Fruit fly (Drosophila melanogaster) whole organism, embryonic: ENCODE results near the gene CG32564.

Source experiments
- Adf1 ChIP-seq: fragments of 200-800 bp; sonication (Bioruptor generic); IDR thresholded peaks from 2 replicates; pipeline ENCODE4 v1.3.6; 2022; ENCODE audit warnings: missing biosample characterization, missing genetic modification characterization
- Aef1 ChIP-seq: fragments of 200-800 bp; sonication (Bioruptor generic); IDR thresholded peaks from 3 replicates; pipeline ENCODE4 v1.3.6; 2022; ENCODE audit warnings: missing biosample characterization, missing genetic modification characterization
- Bgb ChIP-seq: fragments of 200-800 bp; sonication (Bioruptor generic); IDR thresholded peaks from 2 replicates; pipeline ENCODE4 v1.3.6; 2022; ENCODE audit warnings: missing biosample characterization, missing genetic modification characterization; ENCODE audit not compliant: partially characterized antibody
- CG10959 ChIP-seq: fragments of 200-800 bp; sonication (Bioruptor generic); IDR thresholded peaks from 2 replicates; pipeline ENCODE4 v1.3.6; 2022; ENCODE audit warnings: missing biosample characterization, missing genetic modification characterization
- CG10979 ChIP-seq: fragments of 200-800 bp; sonication (Bioruptor generic); optimal IDR thresholded peaks from 2 replicates; lab custom pipeline; 2018; ENCODE audit warnings: missing biosample characterization, mild to moderate bottlenecking, missing genetic modification characterization, moderate library complexity
- CG11247 ChIP-seq: fragments of 200-800 bp; sonication (Bioruptor generic); IDR thresholded peaks from 2 replicates; pipeline ENCODE4 v1.3.6; 2022; ENCODE audit warnings: missing biosample characterization, missing genetic modification characterization
- CG12155 ChIP-seq: fragments of 200-800 bp; sonication (Bioruptor generic); optimal IDR thresholded peaks from 3 replicates; lab custom pipeline; 2016; ENCODE audit warnings: missing biosample characterization, missing genetic modification characterization
- CG12391 ChIP-seq: fragments of 200-800 bp; sonication (Bioruptor generic); optimal IDR thresholded peaks from 3 replicates; lab custom pipeline; 2018; ENCODE audit warnings: missing biosample characterization, mild to moderate bottlenecking, missing genetic modification characterization, moderate library complexity
- CG13287 ChIP-seq: fragments of 200-800 bp; sonication (Bioruptor generic); IDR thresholded peaks from 2 replicates; pipeline ENCODE4 v1.3.6; 2022; ENCODE audit warnings: missing biosample characterization, missing genetic modification characterization; ENCODE audit not compliant: partially characterized antibody
- CG14860 ChIP-seq: fragments of 200-800 bp; sonication (Bioruptor generic); IDR thresholded peaks from 3 replicates; pipeline ENCODE4 v1.3.6; 2022; ENCODE audit warnings: missing biosample characterization, missing genetic modification characterization; ENCODE audit not compliant: partially characterized antibody
- CG17359 ChIP-seq: fragments of 200-800 bp; sonication (Bioruptor generic); optimal IDR thresholded peaks from 3 replicates; lab custom pipeline; 2018; ENCODE audit warnings: missing biosample characterization, mild to moderate bottlenecking, missing genetic modification characterization, moderate library complexity
- CG2116 ChIP-seq: fragments of 200-800 bp; sonication (Bioruptor generic); optimal IDR thresholded peaks from 3 replicates; lab custom pipeline; 2018; ENCODE audit warnings: missing biosample characterization, mild to moderate bottlenecking, missing genetic modification characterization
- CG31224 ChIP-seq: fragments of 200-800 bp; sonication (Bioruptor generic); IDR thresholded peaks from 2 replicates; pipeline ENCODE4 v1.3.6; 2022; ENCODE audit warnings: missing biosample characterization, missing genetic modification characterization
- CG3407 ChIP-seq: fragments of 200-800 bp; sonication (Bioruptor generic); optimal IDR thresholded peaks from 2 replicates; lab custom pipeline; 2018; ENCODE audit warnings: missing biosample characterization, mild to moderate bottlenecking, missing genetic modification characterization
- CG34224 ChIP-seq: fragments of 200-800 bp; sonication (Bioruptor generic); IDR thresholded peaks from 3 replicates; pipeline ENCODE4 v1.3.6; 2022; ENCODE audit warnings: missing biosample characterization, missing genetic modification characterization; ENCODE audit not compliant: partially characterized antibody
- CG34422 ChIP-seq: fragments of 200-800 bp; sonication (Bioruptor generic); IDR thresholded peaks from 3 replicates; pipeline ENCODE4 v1.3.6; 2022; ENCODE audit warnings: missing biosample characterization, missing genetic modification characterization
- CG4360 ChIP-seq: fragments of 200-800 bp; sonication (Bioruptor generic); IDR thresholded peaks from 2 replicates; pipeline ENCODE4 v1.3.6; 2022; ENCODE audit warnings: missing biosample characterization, missing genetic modification characterization
- CG7357 ChIP-seq: fragments of 200-800 bp; sonication (Bioruptor generic); IDR thresholded peaks from 3 replicates; pipeline ENCODE4 v1.3.6; 2022; ENCODE audit warnings: missing biosample characterization, missing genetic modification characterization
- CG7928 ChIP-seq: fragments of 200-800 bp; sonication (Bioruptor generic); optimal IDR thresholded peaks from 2 replicates; lab custom pipeline; 2017; ENCODE audit warnings: missing biosample characterization, mild to moderate bottlenecking, missing genetic modification characterization
- CG9797 ChIP-seq: fragments of 200-800 bp; sonication (Bioruptor generic); optimal IDR thresholded peaks from 3 replicates; lab custom pipeline; 2018; ENCODE audit warnings: missing biosample characterization, mild to moderate bottlenecking, missing genetic modification characterization
- Chrac-16 ChIP-seq: fragments of 200-800 bp; sonication (Bioruptor generic); optimal IDR thresholded peaks from 3 replicates; lab custom pipeline; 2016; ENCODE audit warnings: missing biosample characterization, missing genetic modification characterization
- CrebB ChIP-seq: fragments of 200-800 bp; sonication (Bioruptor generic); optimal IDR thresholded peaks from 3 replicates; lab custom pipeline; 2018; ENCODE audit warnings: missing biosample characterization, mild to moderate bottlenecking, missing genetic modification characterization
- Doc2 ChIP-seq: fragments of 200-800 bp; sonication (Bioruptor generic); IDR thresholded peaks from 2 replicates; pipeline ENCODE4 v1.3.6; 2022; ENCODE audit warnings: missing biosample characterization, missing genetic modification characterization
- Elba2 ChIP-seq: fragments of 200-800 bp; sonication (Bioruptor generic); optimal IDR thresholded peaks from 3 replicates; lab custom pipeline; 2016; ENCODE audit warnings: missing biosample characterization, missing genetic modification characterization
- Fer1 ChIP-seq: fragments of 200-800 bp; sonication (Bioruptor generic); optimal IDR thresholded peaks from 2 replicates; lab custom pipeline; 2017; ENCODE audit warnings: missing biosample characterization, mild to moderate bottlenecking, missing genetic modification characterization
- MESR4 ChIP-seq: fragments of 200-800 bp; sonication (Bioruptor generic); optimal IDR thresholded peaks from 2 replicates; lab custom pipeline; 2018; ENCODE audit warnings: missing biosample characterization, mild to moderate bottlenecking, missing genetic modification characterization, moderate library complexity
- MTF-1 ChIP-seq: fragments of 200-800 bp; sonication (Bioruptor generic); optimal IDR thresholded peaks from 2 replicates; lab custom pipeline; 2018; ENCODE audit warnings: missing biosample characterization, mild to moderate bottlenecking, missing genetic modification characterization, borderline replicate concordance
- Myb ChIP-seq: fragments of 200-800 bp; sonication (Bioruptor generic); optimal IDR thresholded peaks from 2 replicates; lab custom pipeline; 2016; ENCODE audit warnings: missing biosample characterization, missing genetic modification characterization
- Opbp ChIP-seq: fragments of 200-800 bp; sonication (Bioruptor generic); IDR thresholded peaks from 3 replicates; pipeline ENCODE4 v1.3.6; 2022; ENCODE audit warnings: missing biosample characterization, missing genetic modification characterization; ENCODE audit not compliant: partially characterized antibody
- Stat92E ChIP-seq, 3 experiments: fragments of >200 bp in 2 of 3; fragments of 200-800 bp in 1 of 3; sonication (Bioruptor generic) in 1 of 3; optimal IDR thresholded peaks; 2 replicates each; lab custom pipeline; 2017 to 2019; ENCODE audit warnings: missing biosample characterization in 3 of 3, missing genetic modification characterization in 3 of 3, mild to moderate bottlenecking in 1 of 3, moderate library complexity in 1 of 3
- Tbp ChIP-seq: fragments of >200 bp; optimal IDR thresholded peaks from 2 replicates; lab custom pipeline; 2018; ENCODE audit warnings: missing biosample characterization, missing genetic modification characterization
- ac ChIP-seq: fragments of 200-800 bp; sonication (Bioruptor generic); optimal IDR thresholded peaks from 3 replicates; lab custom pipeline; 2017; ENCODE audit warnings: missing biosample characterization, mild to moderate bottlenecking, missing genetic modification characterization
- ato ChIP-seq: fragments of 200-800 bp; sonication (Bioruptor generic); IDR thresholded peaks from 2 replicates; pipeline ENCODE4 v1.3.6; 2022; ENCODE audit warnings: missing biosample characterization, missing genetic modification characterization; ENCODE audit not compliant: partially characterized antibody
- chm ChIP-seq: fragments of 200-800 bp; sonication (Bioruptor generic); IDR thresholded peaks from 2 replicates; pipeline ENCODE4 v1.3.6; 2022; ENCODE audit warnings: missing biosample characterization, missing genetic modification characterization
- chn ChIP-seq: fragments of 200-800 bp; sonication (Bioruptor generic); optimal IDR thresholded peaks from 2 replicates; lab custom pipeline; 2016; ENCODE audit warnings: missing biosample characterization, missing genetic modification characterization
- esg ChIP-seq: fragments of 200-800 bp; sonication (Bioruptor generic); conservative IDR thresholded peaks from 2 replicates; pipeline ENCODE4 v1.3.6; 2022; ENCODE audit warnings: missing biosample characterization, missing genetic modification characterization
- fd102C ChIP-seq: fragments of 200-800 bp; sonication (Bioruptor generic); optimal IDR thresholded peaks from 2 replicates; lab custom pipeline; 2018; ENCODE audit warnings: missing biosample characterization, mild to moderate bottlenecking, missing genetic modification characterization, moderate library complexity
- gce ChIP-seq: fragments of 200-800 bp; sonication (Bioruptor generic); IDR thresholded peaks from 3 replicates; pipeline ENCODE4 v1.3.6; 2022; ENCODE audit warnings: missing biosample characterization, missing genetic modification characterization
- gt ChIP-seq: fragments of 200-800 bp; sonication (Bioruptor generic); IDR thresholded peaks from 2 replicates; pipeline ENCODE4 v1.3.6; 2022; ENCODE audit warnings: missing biosample characterization, missing genetic modification characterization
- hb ChIP-seq: fragments of 200-800 bp; sonication (Bioruptor generic); IDR thresholded peaks from 3 replicates; pipeline ENCODE4 v1.3.6; 2022; ENCODE audit warnings: missing biosample characterization, missing genetic modification characterization; ENCODE audit not compliant: partially characterized antibody
- hbn ChIP-seq: fragments of 200-800 bp; sonication (Bioruptor generic); IDR thresholded peaks from 2 replicates; pipeline ENCODE4 v1.3.6; 2022; ENCODE audit warnings: missing biosample characterization, missing genetic modification characterization; ENCODE audit not compliant: partially characterized antibody
- insv ChIP-seq, 2 experiments: fragments of 200-800 bp; sonication (Bioruptor generic); optimal IDR thresholded peaks; 3 replicates each; lab custom pipeline; 2016 to 2018; ENCODE audit warnings: missing biosample characterization in 2 of 2, missing genetic modification characterization in 2 of 2
- kni ChIP-seq: fragments of 200-800 bp; sonication (Bioruptor generic); optimal IDR thresholded peaks from 3 replicates; lab custom pipeline; 2017; ENCODE audit warnings: mild to moderate bottlenecking, missing biosample characterization, missing genetic modification reagents, missing genetic modification characterization
- mld ChIP-seq: fragments of 200-800 bp; sonication (Bioruptor generic); IDR thresholded peaks from 3 replicates; pipeline ENCODE4 v1.3.6; 2022; ENCODE audit warnings: missing biosample characterization, missing genetic modification characterization; ENCODE audit not compliant: partially characterized antibody
- nerfin-2 ChIP-seq: fragments of 200-800 bp; sonication (Bioruptor generic); IDR thresholded peaks from 2 replicates; pipeline ENCODE4 v1.3.6; 2022; ENCODE audit warnings: missing biosample characterization, missing genetic modification characterization; ENCODE audit not compliant: partially characterized antibody
- pzg ChIP-seq: fragments of 200-800 bp; sonication (Bioruptor generic); optimal IDR thresholded peaks from 3 replicates; lab custom pipeline; 2018; ENCODE audit warnings: missing biosample characterization, mild to moderate bottlenecking, missing genetic modification characterization, moderate library complexity
- slou ChIP-seq: fragments of 200-800 bp; sonication (Bioruptor generic); optimal IDR thresholded peaks from 3 replicates; lab custom pipeline; 2016; ENCODE audit warnings: missing biosample characterization, missing genetic modification characterization
- unc-4 ChIP-seq: fragments of 200-800 bp; sonication (Bioruptor generic); IDR thresholded peaks from 2 replicates; pipeline ENCODE4 v1.3.6; 2022; ENCODE audit warnings: missing biosample characterization, missing genetic modification characterization; ENCODE audit not compliant: partially characterized antibody
- vnd ChIP-seq: fragments of 200-800 bp; sonication (Bioruptor generic); IDR thresholded peaks from 3 replicates; pipeline ENCODE4 v1.3.6; 2022; ENCODE audit warnings: missing biosample characterization, missing genetic modification characterization; ENCODE audit not compliant: partially characterized antibody

Gene CG32564

dm6 chrX:17159819-17160218 lies 46.4 kb upstream of the CG32564 start, which contains the start of gene baz (continued):
- TF ChIP-seq Chrac-16 (GFP tag; lab: Kevin White, UChicago) (no peak), fd102C (GFP tag; lab: Kevin White, UChicago) (no peak), hb (GFP tag; lab: Robert Waterston, UW) (peak; percentile 75), ato (GFP tag; lab: Robert Waterston, UW) (peak; percentile 89), hbn (GFP tag; lab: Robert Waterston, UW) (peak; percentile 82), CG7928 (GFP tag; lab: Kevin White, UChicago) (peak; percentile 37), CG12155 (GFP tag; lab: Kevin White, UChicago) (no peak), Opbp (GFP tag; lab: Robert Waterston, UW) (peak; percentile 92), Aef1 (peak; percentile 83), CG13287 (peak; percentile 87), CG2116 (GFP tag; lab: Kevin White, UChicago) (peak; percentile 30), insv (GFP tag; optimal IDR thresholded peaks at IDR 0.05; lab: Kevin White, UChicago) (no peak), Stat92E (GFP tag; optimal IDR thresholded peaks at IDR 0.05; lab: Kevin White, UChicago) (peak in 1 of 3 experiments; percentile 46), gce (GFP tag; lab: Robert Waterston, UW) (no peak), CG9797 (GFP tag; lab: Kevin White, UChicago) (peak; percentile 90), ac (no peak), CG3407 (no peak), nerfin-2 (GFP tag; lab: Robert Waterston, UW) (peak; percentile 62; the same call in 1 of the 2 replicates), pzg (GFP tag; lab: Kevin White, UChicago) (peak; percentile 91), CG12391 (tag; lab: Kevin White, UChicago) (peak; percentile 15), vnd (GFP tag; lab: Robert Waterston, UW) (peak; percentile 74), Doc2 (GFP tag; lab: Robert Waterston, UW) (no peak), CG34422 (GFP tag; lab: Robert Waterston, UW) (no peak), kni (no peak), CG11247 (GFP tag; lab: Robert Waterston, UW) (no peak), CG31224 (GFP tag; lab: Robert Waterston, UW) (no peak), mld (peak; percentile 94), CG34224 (GFP tag; lab: Robert Waterston, UW) (peak; percentile 81), CG17359 (peak; percentile 1), CG14860 (GFP tag; lab: Robert Waterston, UW) (peak; percentile 73), unc-4 (GFP tag; lab: Robert Waterston, UW) (peak; percentile 85), CrebB (tag; lab: Kevin White, UChicago) (peak; percentile 37), Bgb (GFP tag; lab: Robert Waterston, UW) (peak; percentile 94), MESR4 (GFP tag; lab: Kevin White, UChicago) (peak; percentile 36)
- TF ChIP-seq, all 482 proteins: peak for 99

- TF ChIP-seq Myb: no peak
- peak; percentile 98 for TF ChIP-seq CG4360 (GFP tag; lab: Robert Waterston, UW)
- TF ChIP-seq chm (GFP tag; lab: Robert Waterston, UW): peak; percentile 18; the same call in 1 of the 2 replicates
- TF ChIP-seq esg (GFP tag; lab: Robert Waterston, UW): no peak
- TF ChIP-seq MTF-1 (GFP tag; lab: Kevin White, UChicago): no peak
- no peak for TF ChIP-seq CG12391 (tag; lab: Kevin White, UChicago)
- TF ChIP-seq chn (GFP tag; lab: Kevin White, UChicago): no peak
- TF ChIP-seq gt (GFP tag; lab: Robert Waterston, UW): no peak
- TF ChIP-seq CG10959 (GFP tag; lab: Robert Waterston, UW): no peak
- TF ChIP-seq Elba2 (GFP tag; lab: Kevin White, UChicago): no peak
- no peak for TF ChIP-seq slou (GFP tag; lab: Kevin White, UChicago)
- no peak for TF ChIP-seq Tbp (GFP tag; lab: Kevin White, UChicago)
- no peak for TF ChIP-seq CG10979
- TF ChIP-seq Fer1: no peak
- no peak for TF ChIP-seq Adf1 (GFP tag; lab: Robert Waterston, UW)
- no peak for TF ChIP-seq CG7357 (GFP tag; lab: Robert Waterston, UW)
Observed at dm6 chrX:17160396-17161040, 45.7 kb upstream of the CG32564 start.
